Worm (Caenorhabditis elegans) whole organism, L4/young adult: ENCODE data around the gene R08C7.5.

Experiments used
- dao-5 ChIP-seq: sonication (generic microtip); optimal IDR thresholded peaks from 2 replicates; lab custom pipeline; 2016; ENCODE audit warnings: missing genotype, missing genetic modification characterization, moderate library complexity, missing compliant biosample characterization
- him-1 ChIP-seq: sonication (generic microtip); optimal IDR thresholded peaks from 2 replicates; lab custom pipeline; 2016; ENCODE audit warnings: missing genotype, missing genetic modification reagents, missing genetic modification characterization, missing compliant biosample characterization

DNA sequence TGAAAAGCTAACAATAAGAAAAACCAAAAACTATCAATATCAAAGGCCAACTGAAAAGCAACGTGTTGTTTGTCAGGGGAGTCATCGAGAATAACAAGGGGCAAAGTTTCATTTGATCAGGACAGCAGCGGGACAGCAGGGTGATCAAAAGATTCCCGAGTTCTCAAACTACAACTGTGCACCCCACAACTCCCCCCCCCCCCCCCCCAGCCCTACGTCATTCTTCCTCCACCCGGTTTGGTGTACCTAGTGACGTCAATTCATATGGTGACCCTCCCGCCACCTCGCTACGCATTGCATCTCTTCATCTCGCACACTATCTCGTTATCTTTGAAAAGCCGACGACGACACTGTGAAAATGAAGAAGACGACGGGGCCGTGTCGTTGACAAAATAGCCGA, 43.7 kb downstream of the R08C7.5 start:
- TF ChIP-seq him-1 (tag; lab: Kevin White, UChicago) = no peak
- no peak for TF ChIP-seq dao-5
